Worm (Caenorhabditis elegans) whole organism, L4 larva: Measurements from ENCODE around the gene nhr-208.

Experiments used
- Y75B8A.6 ChIP-seq: fragments of 200-800 bp; sonication (Bioruptor generic); IDR thresholded peaks from 2 replicates; pipeline ENCODE4 v1.3.6; 2022; ENCODE audit warnings: missing genetic modification reagents, missing genetic modification characterization, missing compliant biosample characterization
- ceh-28 ChIP-seq: fragments of 150-350 bp; optimal IDR thresholded peaks from 2 replicates; lab custom pipeline; 2014; ENCODE audit warnings: missing biosample characterization, missing genetic modification reagents, missing genetic modification characterization
- ces-1 ChIP-seq: fragments of 150-350 bp; sonication (generic microtip); optimal IDR thresholded peaks from 4 replicates; lab custom pipeline; 2014; ENCODE audit warnings: missing biosample characterization, missing genetic modification reagents, missing genetic modification characterization
- egl-27 ChIP-seq: sonication (generic microtip); optimal IDR thresholded peaks from 3 replicates; lab custom pipeline; 2017; ENCODE audit warnings: missing biosample characterization, missing genetic modification reagents, missing genetic modification characterization
- hif-1 ChIP-seq, 2 experiments: sonication (generic microtip); optimal IDR thresholded peaks; 2 replicates each; lab custom pipeline; 2016 to 2017; ENCODE audit warnings: missing compliant biosample characterization in 2 of 2, missing genetic modification characterization in 2 of 2, missing genetic modification reagents in 2 of 2, missing genotype in 2 of 2, mild to moderate bottlenecking in 1 of 2
- mxl-3 ChIP-seq: fragments of 200-800 bp; sonication (Bioruptor generic); optimal IDR thresholded peaks from 2 replicates; lab custom pipeline; 2018; ENCODE audit warnings: mild to moderate bottlenecking, missing genetic modification characterization, missing compliant biosample characterization
- nhr-28 ChIP-seq: fragments of 150-350 bp; optimal IDR thresholded peaks from 2 replicates; lab custom pipeline; 2014; ENCODE audit warnings: missing biosample characterization, missing genetic modification characterization
- pha-4 ChIP-seq, 2 experiments: fragments of 150-350 bp in 1 of 2; fragments of 200-800 bp in 1 of 2; sonication (Bioruptor generic) in 1 of 2; IDR thresholded peaks in 1 of 2; optimal IDR thresholded peaks in 1 of 2; 2 replicates each; pipeline versions ENCODE4 v1.3.6 to Lab custom; 2014 to 2022; ENCODE audit warnings: missing genetic modification characterization in 2 of 2, missing genetic modification reagents in 2 of 2, missing biosample characterization in 1 of 2, missing compliant biosample characterization in 1 of 2
- php-3 ChIP-seq: fragments of 200-800 bp; sonication (Bioruptor generic); IDR thresholded peaks from 2 replicates; pipeline ENCODE4 v1.3.6; 2022; ENCODE audit warnings: missing genetic modification reagents, missing genetic modification characterization, missing compliant biosample characterization
- vab-7 ChIP-seq: fragments of 200-800 bp; sonication (Bioruptor generic); IDR thresholded peaks from 2 replicates; pipeline ENCODE4 v1.3.6; 2022; ENCODE audit warnings: missing genetic modification reagents, missing genetic modification characterization, missing compliant biosample characterization

ce11 chrV:12088773-12089172 lies 5.3 kb upstream of the nhr-208 start, which contains the start of gene R07B7.12:
- no peak for TF ChIP-seq nhr-28 (tag; lab: Kevin White, UChicago)
- no peak for TF ChIP-seq Y75B8A.6 (GFP tag; lab: Robert Waterston, UW)
- TF ChIP-seq pha-4 (GFP tag; IDR thresholded peaks at IDR 0.05; lab: Robert Waterston, UW) = no peak
- TF ChIP-seq pha-4 (tag; optimal IDR thresholded peaks at IDR 0.05; lab: Kevin White, UChicago) = no peak
- TF ChIP-seq mxl-3 (GFP tag; lab: Kevin White, UChicago) = no peak
- no peak for TF ChIP-seq ces-1 (GFP tag; lab: Kevin White, UChicago)
- no peak for TF ChIP-seq php-3
- TF ChIP-seq ceh-28 (tag; lab: Kevin White, UChicago) = no peak
- TF ChIP-seq egl-27 = no peak
- no peak for TF ChIP-seq vab-7
- TF ChIP-seq hif-1 (tag; optimal IDR thresholded peaks at IDR 0.05; lab: Kevin White, UChicago) = no peak
